Fruit fly (Drosophila melanogaster) whole organism, adult: Measurements from ENCODE around the gene Dbct.

Experiments used
- CG1620 ChIP-seq: fragments of 200-800 bp; sonication (Bioruptor generic); optimal IDR thresholded peaks from 2 replicates; lab custom pipeline; 2016; ENCODE audit warnings: missing biosample characterization, missing genetic modification characterization
- CG33017 ChIP-seq: fragments of 200-800 bp; sonication (Bioruptor generic); optimal IDR thresholded peaks from 2 replicates; lab custom pipeline; 2018; ENCODE audit warnings: missing biosample characterization, mild to moderate bottlenecking, missing genetic modification characterization, moderate library complexity
- CG7045 ChIP-seq: fragments of 200-800 bp; sonication (Bioruptor generic); optimal IDR thresholded peaks from 2 replicates; lab custom pipeline; 2017; ENCODE audit warnings: missing biosample characterization, mild to moderate bottlenecking, missing genetic modification characterization
- CG7101 ChIP-seq: fragments of 200-800 bp; sonication (Bioruptor generic); optimal IDR thresholded peaks from 2 replicates; lab custom pipeline; 2018; ENCODE audit warnings: missing biosample characterization, mild to moderate bottlenecking, missing genetic modification characterization, moderate library complexity
- Crg-1 ChIP-seq: fragments of 200-800 bp; sonication (Bioruptor generic); optimal IDR thresholded peaks from 2 replicates; lab custom pipeline; 2016; ENCODE audit warnings: missing biosample characterization, missing genetic modification characterization
- Hr96 ChIP-seq: fragments of 200-800 bp; sonication (Bioruptor generic); optimal IDR thresholded peaks from 2 replicates; lab custom pipeline; 2016; ENCODE audit warnings: missing biosample characterization, missing genetic modification characterization
- bab1 ChIP-seq: fragments of 200-800 bp; sonication (Bioruptor generic); optimal IDR thresholded peaks from 3 replicates; lab custom pipeline; 2019; ENCODE audit warnings: missing biosample characterization, mild to moderate bottlenecking, missing genetic modification characterization, moderate library complexity
- cic ChIP-seq: fragments of 200-800 bp; sonication (Bioruptor generic); optimal IDR thresholded peaks from 2 replicates; lab custom pipeline; 2017; ENCODE audit warnings: missing biosample characterization, mild to moderate bottlenecking, missing genetic modification characterization, moderate library complexity
- cnc ChIP-seq, 2 experiments: fragments of >200 bp; optimal IDR thresholded peaks; 2 replicates each; lab custom pipeline; 2017
- ovo ChIP-seq: fragments of 200-800 bp; sonication (Bioruptor generic); optimal IDR thresholded peaks from 2 replicates; lab custom pipeline; 2016; ENCODE audit warnings: missing biosample characterization, missing genetic modification characterization
- pad ChIP-seq: fragments of 200-800 bp; sonication (Bioruptor generic); optimal IDR thresholded peaks from 3 replicates; lab custom pipeline; 2017; ENCODE audit warnings: missing biosample characterization, missing genetic modification characterization, mild to moderate bottlenecking, moderate library complexity, missing genetic modification reagents
- toe ChIP-seq: fragments of 200-800 bp; sonication (Bioruptor generic); optimal IDR thresholded peaks from 2 replicates; lab custom pipeline; 2016; ENCODE audit warnings: missing biosample characterization, missing genetic modification characterization

- TF ChIP-seq ovo (GFP tag; lab: Kevin White, UChicago), result no peak
- no peak for TF ChIP-seq cnc (optimal IDR thresholded peaks at IDR 0.05; lab: Kevin White, UChicago)
- no peak for TF ChIP-seq CG1620 (GFP tag; lab: Kevin White, UChicago)
- peak; percentile 84 for TF ChIP-seq cic (GFP tag; lab: Kevin White, UChicago)
- no peak for TF ChIP-seq Crg-1
- no peak for TF ChIP-seq bab1 (GFP tag; lab: Kevin White, UChicago)
- no peak for TF ChIP-seq pad (GFP tag; lab: Kevin White, UChicago)
- TF ChIP-seq CG33017 (tag; lab: Kevin White, UChicago), result no peak
- no peak for TF ChIP-seq Hr96 (GFP tag; lab: Kevin White, UChicago)
- no peak for TF ChIP-seq CG7045 (GFP tag; lab: Kevin White, UChicago)
- peak; percentile 14 for TF ChIP-seq toe
- no peak for TF ChIP-seq CG7101 (tag; lab: Kevin White, UChicago)
These were observed 6.6 kb upstream of the Dbct start for dm6 chrX:15079163-15079809.
